Fruit fly (Drosophila melanogaster) whole organism, embryonic: ENCODE measurements around the gene pyd.

Source experiments
- CG1602 ChIP-seq: fragments of 200-800 bp; sonication (Bioruptor generic); optimal IDR thresholded peaks from 3 replicates; lab custom pipeline; 2016; ENCODE audit warnings: missing biosample characterization, missing genetic modification characterization
- CG18619 ChIP-seq: fragments of 200-800 bp; sonication (Bioruptor generic); optimal IDR thresholded peaks from 3 replicates; lab custom pipeline; 2017; ENCODE audit warnings: missing biosample characterization, mild to moderate bottlenecking, missing genetic modification characterization
- Dip3 ChIP-seq: fragments of 200-800 bp; sonication (Bioruptor generic); optimal IDR thresholded peaks from 3 replicates; lab custom pipeline; 2016; ENCODE audit warnings: missing biosample characterization, missing genetic modification characterization
- Tbp ChIP-seq: fragments of >200 bp; optimal IDR thresholded peaks from 2 replicates; lab custom pipeline; 2018; ENCODE audit warnings: missing biosample characterization, missing genetic modification characterization
- ash1 ChIP-seq: fragments of 200-800 bp; sonication (Bioruptor generic); optimal IDR thresholded peaks from 2 replicates; lab custom pipeline; 2018; ENCODE audit warnings: missing biosample characterization, mild to moderate bottlenecking, missing genetic modification characterization
- corto ChIP-seq: fragments of 200-800 bp; sonication (Bioruptor generic); optimal IDR thresholded peaks from 2 replicates; lab custom pipeline; 2016; ENCODE audit warnings: missing biosample characterization, mild to moderate bottlenecking, missing genetic modification characterization, moderate library complexity
- gsb-n ChIP-seq: fragments of 200-800 bp; sonication (Bioruptor generic); optimal IDR thresholded peaks from 3 replicates; lab custom pipeline; 2018; ENCODE audit warnings: missing biosample characterization, mild to moderate bottlenecking, missing genetic modification characterization
- stwl ChIP-seq: fragments of 200-800 bp; sonication (Bioruptor generic); optimal IDR thresholded peaks from 3 replicates; lab custom pipeline; 2018; ENCODE audit warnings: missing biosample characterization, mild to moderate bottlenecking, missing genetic modification characterization, moderate library complexity
- wdn ChIP-seq: fragments of 200-800 bp; sonication (Bioruptor generic); IDR thresholded peaks from 2 replicates; pipeline ENCODE4 v1.3.6; 2022; ENCODE audit warnings: missing biosample characterization, missing genetic modification characterization

- TF ChIP-seq wdn (GFP tag; lab: Robert Waterston, UW) (0 out of 2 replicates have a peak, but pooled peaks have one; percentile 24), CG1602 (peak; percentile 41), CG18619 (GFP tag; lab: Kevin White, UChicago) (peak; percentile 57), Dip3 (GFP tag; lab: Kevin White, UChicago) (peak; percentile 41), ash1 (GFP tag; lab: Kevin White, UChicago) (no peak), stwl (tag; lab: Kevin White, UChicago) (no peak), Tbp (GFP tag; lab: Kevin White, UChicago) (no peak), corto (GFP tag; lab: Kevin White, UChicago) (no peak), gsb-n (tag; lab: Kevin White, UChicago) (peak; percentile 38)
These were observed 35.0 kb downstream of the pyd start for dm6 chr3R:8896740-8897139.
